Worm (Caenorhabditis elegans): ENCODE measurements around the gene ZK686.6.
"Not testable (repeated sequence)": the region's sequence is repeated elsewhere in the genome, so short reads cannot be mapped to it uniquely, and the experiment has no call there.

The ZK686.6 gene

ce11 chrIII:7778530-7778929 is 5.7 kb upstream of the ZK686.6 start:
- TF ChIP-seq pha-4 (GFP tag; IDR thresholded peaks at IDR 0.05) (no peak), pha-4 (tag; optimal IDR thresholded peaks at IDR 0.05) (no peak), nhr-10 (tag; optimal IDR thresholded peaks at IDR 0.05) (no peak), saeg-2 (GFP tag; IDR thresholded peaks at IDR 0.05) (no peak), daf-16 (GFP tag; optimal IDR thresholded peaks at IDR 0.05) (peak in 1 of 2 experiments; percentile 23), daf-16 (tag; optimal IDR thresholded peaks at IDR 0.05) (no peak), mdt-29 (GFP tag; IDR thresholded peaks at IDR 0.05) (no peak), daf-8 (GFP tag; IDR thresholded peaks at IDR 0.05) (no peak), lsy-2 (tag; optimal IDR thresholded peaks at IDR 0.05) (peak in 1 of 2 experiments; percentile 74), zip-11 (GFP tag; IDR thresholded peaks at IDR 0.05) (no peak), nhr-77 (tag; optimal IDR thresholded peaks at IDR 0.05) (no peak), ama-1 (optimal IDR thresholded peaks at IDR 0.05) (no peak), lin-13 (GFP tag; optimal IDR thresholded peaks at IDR 0.05) (no peak)

- TF ChIP-seq unc-62 (GFP tag; optimal IDR thresholded peaks at IDR 0.05 in 1 of 2), result peak in 1 of 2 experiments; percentile 77
- no peak for TF ChIP-seq unc-62 (tag; optimal IDR thresholded peaks at IDR 0.05)
- TF ChIP-seq tag-97 (GFP tag; IDR thresholded peaks at IDR 0.05), result no peak
Measured at ce11 chrIII:7775983-7776440, 3.2 kb upstream of the ZK686.6 start, which contains the start of gene bath-15. TSS of gene bath-15 (minus strand) at chrIII:7776033.

- TF ChIP-seq aha-1 (tag) (peak; percentile 57), ctbp-1 (GFP tag; IDR thresholded peaks at IDR 0.05) (0 out of 2 replicates have a peak, but pooled peaks have one; percentile 13), Y5F2A.4 (GFP tag; optimal IDR thresholded peaks at IDR 0.05) (no peak)
Measured at ce11 chrIII:7773791-7774190, 990 bp upstream of the ZK686.6 start.

ce11 chrIII:7770986-7771385 is 1.8 kb downstream of the ZK686.6 start:
- TF ChIP-seq dmd-6 (GFP tag; IDR thresholded peaks at IDR 0.05), result peak; percentile 33; the same call in 1 of the 2 replicates
- peak; percentile 52 for TF ChIP-seq rbr-2 (tag; optimal IDR thresholded peaks at IDR 0.05)
- peak; percentile 40; the same call in 1 of the 2 replicates for TF ChIP-seq egl-43 (GFP tag; IDR thresholded peaks at IDR 0.05)
- peak; percentile 84 for TF ChIP-seq lin-38 (GFP tag; IDR thresholded peaks at IDR 0.05)
- peak; percentile 48 for TF ChIP-seq duxl-1 (tag; optimal IDR thresholded peaks at IDR 0.05; ENCODE audit: poor library complexity)
- 0 out of 2 replicates have a peak, but pooled peaks have one; percentile 41 for TF ChIP-seq zfp-3 (GFP tag; conservative IDR thresholded peaks at IDR 0.05)
- TF ChIP-seq dve-1 (tag; optimal IDR thresholded peaks at IDR 0.05; ENCODE audit: insufficient read depth), result peak; percentile 59
- peak; percentile 12 for TF ChIP-seq F37D6.2 (tag; optimal IDR thresholded peaks at IDR 0.05)
- TF ChIP-seq T20F7.1 (GFP tag; optimal IDR thresholded peaks at IDR 0.05), result peak; percentile 37
- TF ChIP-seq dpl-1 (GFP tag; optimal IDR thresholded peaks at IDR 0.05), result peak; percentile 55
- peak; percentile 49; the same call in 1 of the 2 replicates for TF ChIP-seq ceh-20 (GFP tag; IDR thresholded peaks at IDR 0.05)
- peak; percentile 40 for TF ChIP-seq hlh-30 (tag; optimal IDR thresholded peaks at IDR 0.05; ENCODE audit: insufficient read depth)
- TF ChIP-seq arid-1 (GFP tag; conservative IDR thresholded peaks at IDR 0.05), result peak; percentile 41; the same call in 1 of the 2 replicates
- peak; percentile 38 for TF ChIP-seq hlh-11 (tag; optimal IDR thresholded peaks at IDR 0.05)
- TF ChIP-seq hmg-1.1 (GFP tag; IDR thresholded peaks at IDR 0.05), result peak; percentile 47; the same call in 1 of the 2 replicates
- TF ChIP-seq Y48G9A.11 (GFP tag; IDR thresholded peaks at IDR 0.05), result 0 out of 2 replicates have a peak, but pooled peaks have one; percentile 24
- peak; percentile 23; the same call in 1 of the 2 replicates for TF ChIP-seq set-16 (GFP tag; IDR thresholded peaks at IDR 0.05)
- peak in 1 of 2 experiments; percentile 85 for TF ChIP-seq lsy-2 (tag; optimal IDR thresholded peaks at IDR 0.05)
- TF ChIP-seq mep-1 (tag; optimal IDR thresholded peaks at IDR 0.05), result peak; percentile 27
- TF ChIP-seq nhr-102 (tag; optimal IDR thresholded peaks at IDR 0.05), result peak; percentile 53
- peak; percentile 42 for TF ChIP-seq aha-1 (tag)
- TF ChIP-seq T26A8.4 (GFP tag; IDR thresholded peaks at IDR 0.05), result peak; percentile 51; the same call in 1 of the 2 replicates
- peak; percentile 78 for TF ChIP-seq mes-2 (tag; optimal IDR thresholded peaks at IDR 0.05; ENCODE audit: poor library complexity, severe bottlenecking)
- peak in 1 of 2 experiments; percentile 25 for TF ChIP-seq unc-62 (GFP tag; optimal IDR thresholded peaks at IDR 0.05 in 1 of 2)
- not testable (repeated sequence) for TF ChIP-seq unc-62 (tag; optimal IDR thresholded peaks at IDR 0.05)
- peak; percentile 48; the same call in 1 of the 2 replicates for TF ChIP-seq madf-9 (GFP tag; conservative IDR thresholded peaks at IDR 0.05)

All from whole organism, L4 larva.